Worm (Caenorhabditis elegans): ENCODE results near the gene Y51H7C.7.

Y51H7C.7 gene

DNA sequence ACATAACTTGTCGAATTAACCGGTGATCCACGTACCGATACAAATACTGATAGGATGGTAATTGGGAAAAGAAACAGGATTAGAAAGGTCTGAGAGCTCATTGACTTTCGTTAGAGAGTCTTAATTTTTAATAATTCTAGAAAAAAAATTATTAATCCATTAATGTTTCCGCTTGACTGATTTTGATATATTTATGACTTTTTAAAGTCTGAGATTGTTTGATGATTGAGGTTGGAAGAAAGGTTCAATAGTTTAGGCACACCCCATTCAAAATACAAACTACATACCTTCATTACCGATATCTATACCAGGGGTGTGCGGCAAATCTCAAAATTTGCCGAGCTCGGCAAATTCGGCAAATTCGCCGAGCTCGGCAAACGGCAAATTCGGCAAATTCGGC is 24.1 kb upstream of the Y51H7C.7 start, which contains the start of gene F54D12.10:
Gene F54D12.10, minus strand, starts transcription at position 101 of the 400 bp plus-strand sequence.
- no peak for TF ChIP-seq unc-55 (GFP tag; optimal IDR thresholded peaks at IDR 0.05)
- TF ChIP-seq dve-1 (tag; optimal IDR thresholded peaks at IDR 0.05) = no peak
- no peak for TF ChIP-seq pqm-1 (tag; optimal IDR thresholded peaks at IDR 0.05)
- TF ChIP-seq hlh-30 (tag; optimal IDR thresholded peaks at IDR 0.05; ENCODE audit: insufficient read depth) = no peak

ce11 chrII:1381618-1382017 is 20.8 kb upstream of the Y51H7C.7 start, which contains the start of gene F54D12.9:
Gene F54D12.9 (minus strand): TSS chrII:1381718.
- TF ChIP-seq C08G9.2 (tag; optimal IDR thresholded peaks at IDR 0.05) (no peak), gmeb-2 (tag; optimal IDR thresholded peaks at IDR 0.05) (no peak), nhr-232 (tag; optimal IDR thresholded peaks at IDR 0.05) (no peak), fax-1 (tag; optimal IDR thresholded peaks at IDR 0.05) (no peak), ceh-6 (GFP tag; optimal IDR thresholded peaks at IDR 0.05) (no peak), pha-2 (tag; optimal IDR thresholded peaks at IDR 0.05) (no peak), npax-4 (tag; optimal IDR thresholded peaks at IDR 0.05) (no peak), ceh-22 (tag; optimal IDR thresholded peaks at IDR 0.05) (no peak), hlh-15 (tag; optimal IDR thresholded peaks at IDR 0.05) (no peak), elt-2 (tag; optimal IDR thresholded peaks at IDR 0.05) (no peak), tbx-7 (tag; optimal IDR thresholded peaks at IDR 0.05) (no peak), ceh-2 (tag; optimal IDR thresholded peaks at IDR 0.05) (no peak), T23F11.4 (GFP tag; optimal IDR thresholded peaks at IDR 0.05) (no peak), pat-9 (tag; optimal IDR thresholded peaks at IDR 0.05) (no peak), ceh-24 (tag; optimal IDR thresholded peaks at IDR 0.05) (no peak), ceh-14 (tag; optimal IDR thresholded peaks at IDR 0.05) (no peak)

DNA sequence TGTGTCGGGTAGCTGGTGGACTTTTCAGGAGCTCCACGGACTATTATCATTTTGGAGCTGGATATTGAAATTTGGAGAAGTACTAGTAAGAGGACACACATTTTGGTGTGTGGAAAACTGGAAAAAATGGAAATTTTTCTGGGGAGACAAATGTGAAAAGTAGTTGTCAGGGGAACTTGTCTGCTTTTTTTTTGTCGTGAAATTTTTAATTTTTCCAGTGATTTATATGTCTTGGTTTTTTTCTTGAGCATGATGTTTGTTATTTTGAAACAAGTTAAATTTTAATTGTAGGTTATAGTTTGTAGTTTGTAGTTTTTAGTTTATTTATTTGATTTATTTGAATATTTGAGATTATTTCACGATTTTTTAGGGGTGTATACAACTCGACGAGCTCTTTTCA is 17.1 kb upstream of the Y51H7C.7 start, which contains the start of gene F54D12.7:
Gene F54D12.7, minus strand, starts transcription at position 101 of the 400 bp plus-strand sequence.
- TF ChIP-seq unc-86 (tag; optimal IDR thresholded peaks at IDR 0.05) = no peak
- no peak for TF ChIP-seq ttx-3 (tag; optimal IDR thresholded peaks at IDR 0.05)
- no peak for TF ChIP-seq sox-4 (tag; optimal IDR thresholded peaks at IDR 0.05)
- no peak for TF ChIP-seq dve-1 (tag; optimal IDR thresholded peaks at IDR 0.05)
- no peak for TF ChIP-seq lim-6 (tag; optimal IDR thresholded peaks at IDR 0.05)
- TF ChIP-seq ceh-6 (GFP tag; optimal IDR thresholded peaks at IDR 0.05) = no peak
- no peak for TF ChIP-seq pax-1 (tag; optimal IDR thresholded peaks at IDR 0.05)
- no peak for TF ChIP-seq fax-1 (tag; optimal IDR thresholded peaks at IDR 0.05)
- no peak for TF ChIP-seq syd-9 (tag; optimal IDR thresholded peaks at IDR 0.05)
- no peak for TF ChIP-seq unc-3 (GFP tag; conservative IDR thresholded peaks at IDR 0.05)
- TF ChIP-seq unc-3 (tag; optimal IDR thresholded peaks at IDR 0.05) = no peak
- TF ChIP-seq hlh-6 (tag; optimal IDR thresholded peaks at IDR 0.05) = no peak
- TF ChIP-seq sdc-2 (tag; optimal IDR thresholded peaks at IDR 0.05) = no peak

- TF ChIP-seq ahr-1 (tag; optimal IDR thresholded peaks at IDR 0.05) = no peak
- TF ChIP-seq dmd-4 (tag; optimal IDR thresholded peaks at IDR 0.05; ENCODE audit: borderline replicate concordance) = no peak
- no peak for TF ChIP-seq C08G9.2 (tag; optimal IDR thresholded peaks at IDR 0.05)
- TF ChIP-seq npax-4 (tag; optimal IDR thresholded peaks at IDR 0.05) = no peak
- TF ChIP-seq ceh-19 (GFP tag; optimal IDR thresholded peaks at IDR 0.05) = no peak
- TF ChIP-seq unc-86 (tag; optimal IDR thresholded peaks at IDR 0.05) = no peak
- TF ChIP-seq mec-3 (tag; optimal IDR thresholded peaks at IDR 0.05; ENCODE audit: borderline replicate concordance) = no peak
- TF ChIP-seq K02D7.2 (tag; optimal IDR thresholded peaks at IDR 0.05) = no peak
Measured at ce11 chrII:1386478-1386877, 15.9 kb upstream of the Y51H7C.7 start, which contains the start of gene aat-7. Gene aat-7 (plus strand): TSS chrII:1386870.

DNA sequence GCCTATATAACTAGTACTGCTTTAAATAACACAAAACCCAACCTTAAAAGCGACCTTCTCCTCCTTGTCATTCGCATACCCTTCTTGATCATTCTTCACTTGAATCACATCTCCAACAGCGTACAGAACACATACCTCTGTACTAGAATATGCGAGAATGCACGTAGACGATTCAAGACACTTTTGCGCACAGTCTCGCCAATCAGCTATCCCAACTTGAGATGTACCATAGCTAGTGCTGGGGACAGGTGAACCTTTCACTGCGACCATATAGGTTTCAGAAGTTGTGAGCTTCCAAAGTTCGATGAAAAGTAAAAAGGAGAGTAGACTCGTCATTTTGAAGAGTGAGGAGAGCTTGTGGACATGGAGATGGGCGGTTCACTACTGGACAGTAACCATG is 4.7 kb upstream of the Y51H7C.7 start, which contains the start of gene F54D12.8:
Gene F54D12.8, minus strand, starts transcription at position 336 of the 400 bp plus-strand sequence.
- TF ChIP-seq sox-4 (tag; optimal IDR thresholded peaks at IDR 0.05) (no peak), unc-86 (tag; optimal IDR thresholded peaks at IDR 0.05) (no peak), rnt-1 (tag; optimal IDR thresholded peaks at IDR 0.05) (no peak), T23F11.4 (GFP tag; optimal IDR thresholded peaks at IDR 0.05) (no peak), ceh-9 (tag; optimal IDR thresholded peaks at IDR 0.05) (no peak), F13H6.1 (tag; optimal IDR thresholded peaks at IDR 0.05) (no peak), dve-1 (tag; optimal IDR thresholded peaks at IDR 0.05) (no peak), ets-4 (tag; optimal IDR thresholded peaks at IDR 0.05) (no peak), unc-55 (GFP tag; optimal IDR thresholded peaks at IDR 0.05) (no peak)
